Fruit fly (Drosophila melanogaster): Measurements from ENCODE around the gene CG9692.

Gene CG9692

dm6 chr3L:16670882-16671675 is 33.7 kb upstream of the CG9692 start:
- TF ChIP-seq Myc (optimal IDR thresholded peaks at IDR 0.05): no peak
- no peak for TF ChIP-seq insv (optimal IDR thresholded peaks at IDR 0.05)
- TF ChIP-seq h (optimal IDR thresholded peaks at IDR 0.05): no peak
- no peak for TF ChIP-seq Sin3A (optimal IDR thresholded peaks at IDR 0.05)

- TF ChIP-seq h (optimal IDR thresholded peaks at IDR 0.05) (no peak), psq (optimal IDR thresholded peaks at IDR 0.05) (no peak), Myc (optimal IDR thresholded peaks at IDR 0.05) (no peak), insv (optimal IDR thresholded peaks at IDR 0.05) (no peak), Sin3A (optimal IDR thresholded peaks at IDR 0.05) (no peak), ttk (optimal IDR thresholded peaks at IDR 0.05) (no peak)
Observed at dm6 chr3L:16673367-16674014, 31.3 kb upstream of the CG9692 start, which contains the start of the genes zetaCOP and CG13032. Gene zetaCOP (minus strand): TSS chr3L:16673555. Gene CG13032 (plus strand): TSS chr3L:16673964.

- no peak for TF ChIP-seq insv (optimal IDR thresholded peaks at IDR 0.05)
- TF ChIP-seq h (optimal IDR thresholded peaks at IDR 0.05): no peak
- TF ChIP-seq Myc (optimal IDR thresholded peaks at IDR 0.05): no peak
- TF ChIP-seq ttk (optimal IDR thresholded peaks at IDR 0.05): no peak
- no peak for TF ChIP-seq Sin3A (optimal IDR thresholded peaks at IDR 0.05)
- TF ChIP-seq psq (optimal IDR thresholded peaks at IDR 0.05): no peak
Observed at dm6 chr3L:16679492-16680120, 25.2 kb upstream of the CG9692 start.

dm6 chr3L:16682371-16682770 is 22.4 kb upstream of the CG9692 start:
- TF ChIP-seq insv (optimal IDR thresholded peaks at IDR 0.05): no peak
- TF ChIP-seq ttk (optimal IDR thresholded peaks at IDR 0.05): no peak
- TF ChIP-seq Sin3A (optimal IDR thresholded peaks at IDR 0.05): no peak
- TF ChIP-seq Myc (optimal IDR thresholded peaks at IDR 0.05): no peak

dm6 chr3L:16683007-16683406 is 21.8 kb upstream of the CG9692 start:
- TF ChIP-seq Myc (optimal IDR thresholded peaks at IDR 0.05) (no peak), psq (optimal IDR thresholded peaks at IDR 0.05) (no peak), h (optimal IDR thresholded peaks at IDR 0.05) (no peak), Sin3A (optimal IDR thresholded peaks at IDR 0.05) (no peak), ttk (optimal IDR thresholded peaks at IDR 0.05) (no peak), insv (optimal IDR thresholded peaks at IDR 0.05) (no peak)

- TF ChIP-seq insv (optimal IDR thresholded peaks at IDR 0.05): no peak
Observed at dm6 chr3L:16689491-16689890, 15.3 kb upstream of the CG9692 start.

- TF ChIP-seq h (optimal IDR thresholded peaks at IDR 0.05) (no peak), psq (optimal IDR thresholded peaks at IDR 0.05) (no peak), insv (optimal IDR thresholded peaks at IDR 0.05) (no peak), ttk (optimal IDR thresholded peaks at IDR 0.05) (no peak), Sin3A (optimal IDR thresholded peaks at IDR 0.05) (no peak), Myc (optimal IDR thresholded peaks at IDR 0.05) (no peak)
Observed at dm6 chr3L:16690055-16690454, 14.7 kb upstream of the CG9692 start.

- TF ChIP-seq psq (optimal IDR thresholded peaks at IDR 0.05) (no peak), h (optimal IDR thresholded peaks at IDR 0.05) (no peak), Myc (optimal IDR thresholded peaks at IDR 0.05) (no peak), insv (optimal IDR thresholded peaks at IDR 0.05) (no peak), Sin3A (optimal IDR thresholded peaks at IDR 0.05) (no peak)
Observed at dm6 chr3L:16693844-16694243, 10.9 kb upstream of the CG9692 start.

- TF ChIP-seq ttk (optimal IDR thresholded peaks at IDR 0.05) (no peak), insv (optimal IDR thresholded peaks at IDR 0.05) (no peak)
Observed at dm6 chr3L:16695076-16695847, 9.5 kb upstream of the CG9692 start.

- no peak for TF ChIP-seq ttk (optimal IDR thresholded peaks at IDR 0.05)
- no peak for TF ChIP-seq psq (optimal IDR thresholded peaks at IDR 0.05)
- TF ChIP-seq insv (optimal IDR thresholded peaks at IDR 0.05): no peak
- no peak for TF ChIP-seq Sin3A (optimal IDR thresholded peaks at IDR 0.05)
- no peak for TF ChIP-seq h (optimal IDR thresholded peaks at IDR 0.05)
- no peak for TF ChIP-seq Myc (optimal IDR thresholded peaks at IDR 0.05)
Observed at dm6 chr3L:16697069-16697468, 7.7 kb upstream of the CG9692 start.

- no peak for TF ChIP-seq insv (optimal IDR thresholded peaks at IDR 0.05)
- no peak for TF ChIP-seq Sin3A (optimal IDR thresholded peaks at IDR 0.05)
- TF ChIP-seq psq (optimal IDR thresholded peaks at IDR 0.05): no peak
- no peak for TF ChIP-seq ttk (optimal IDR thresholded peaks at IDR 0.05)
- no peak for TF ChIP-seq h (optimal IDR thresholded peaks at IDR 0.05)
- TF ChIP-seq Myc (optimal IDR thresholded peaks at IDR 0.05): no peak
Observed at dm6 chr3L:16698089-16698488, 6.7 kb upstream of the CG9692 start.
